Worm (Caenorhabditis elegans): Measurements from ENCODE around the gene cebp-1.

DNA sequence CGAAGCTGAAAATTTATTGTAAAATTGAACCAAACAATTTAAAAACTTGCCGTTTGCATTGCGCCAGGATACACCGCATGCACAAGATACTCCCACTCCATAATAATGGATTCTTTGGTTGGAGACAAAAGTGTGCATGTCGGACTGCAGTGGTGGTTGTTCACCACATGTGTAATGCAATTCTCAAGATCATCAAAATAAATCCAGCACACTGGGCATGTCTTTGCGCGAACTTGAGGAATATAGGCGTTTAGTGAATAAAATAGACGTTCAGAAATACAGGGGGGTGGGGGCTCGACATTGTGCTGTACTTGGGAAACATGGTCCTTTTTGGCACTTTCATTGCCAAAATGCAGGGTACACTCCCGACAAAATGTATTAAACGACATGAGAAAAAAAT is 27.2 kb downstream of the cebp-1 start, which contains the start of gene F19G12.11:
- no peak for TF ChIP-seq attf-6 (GFP tag; IDR thresholded peaks at IDR 0.05)
- TF ChIP-seq B0035.1 (tag; optimal IDR thresholded peaks at IDR 0.05): no peak
- TF ChIP-seq B0019.2 (GFP tag; conservative IDR thresholded peaks at IDR 0.05): no peak
- no peak for TF ChIP-seq Y56A3A.18 (GFP tag; IDR thresholded peaks at IDR 0.05)
- no peak for TF ChIP-seq sptf-2 (GFP tag; optimal IDR thresholded peaks at IDR 0.05)
- TF ChIP-seq lin-54 (GFP tag; optimal IDR thresholded peaks at IDR 0.05): no peak
- TF ChIP-seq let-526 (GFP tag; IDR thresholded peaks at IDR 0.05): no peak
- TF ChIP-seq ceh-27 (GFP tag; optimal IDR thresholded peaks at IDR 0.05): no peak
- TF ChIP-seq ama-1 (optimal IDR thresholded peaks at IDR 0.05): no peak
- TF ChIP-seq ama-1 (GFP tag; optimal IDR thresholded peaks at IDR 0.05): no peak
- TF ChIP-seq nhr-90 (tag; optimal IDR thresholded peaks at IDR 0.05): no peak
- TF ChIP-seq lag-1 (GFP tag; IDR thresholded peaks at IDR 0.05): no peak
